Worm (Caenorhabditis elegans): ENCODE measurements around the gene cct-4.

ce11 chrII:8264619-8265018 is 18.8 kb upstream of the cct-4 start, which contains the start of gene srdh-1:
- TF ChIP-seq rnt-1 (tag; optimal IDR thresholded peaks at IDR 0.05) (no peak), egl-13 (tag; optimal IDR thresholded peaks at IDR 0.05) (no peak), lir-3 (tag; optimal IDR thresholded peaks at IDR 0.05; ENCODE audit: poor library complexity) (no peak), nhr-77 (tag; optimal IDR thresholded peaks at IDR 0.05) (no peak), unc-130 (tag; optimal IDR thresholded peaks at IDR 0.05) (no peak)
